Worm (Caenorhabditis elegans) whole organism, L1 larva: ENCODE results near the gene rde-12.

Source experiments
- ceh-82 ChIP-seq, 3 experiments: fragments of 150-350 bp in 1 of 3; sonication (generic microtip) in 2 of 3; optimal IDR thresholded peaks; 2 replicates each; lab custom pipeline; 2014 to 2017; ENCODE audit warnings: missing biosample characterization in 3 of 3, missing genetic modification characterization in 3 of 3
- dsc-1 ChIP-seq: sonication (generic microtip); optimal IDR thresholded peaks from 2 replicates; lab custom pipeline; 2016; ENCODE audit warnings: mild to moderate bottlenecking, missing genetic modification characterization, missing compliant biosample characterization
- elt-3 ChIP-seq, 6 experiments: fragments of 150-350 bp in 1 of 6; sonication (generic microtip); optimal IDR thresholded peaks; 2 replicates each; lab custom pipeline; 2017 to 2018; ENCODE audit warnings: missing biosample characterization in 6 of 6, missing genetic modification characterization in 6 of 6, inconsistent platforms in 1 of 6
- fkh-10 ChIP-seq: sonication (generic microtip); optimal IDR thresholded peaks from 2 replicates; lab custom pipeline; 2017; ENCODE audit warnings: missing biosample characterization, missing genetic modification reagents, missing genetic modification characterization
- fkh-4 ChIP-seq: sonication (generic microtip); optimal IDR thresholded peaks from 2 replicates; lab custom pipeline; 2016; ENCODE audit warnings: missing compliant biosample characterization, missing genetic modification characterization, borderline replicate concordance
- lir-3 ChIP-seq: sonication (generic microtip); optimal IDR thresholded peaks from 2 replicates; lab custom pipeline; 2016; ENCODE audit warnings: mild to moderate bottlenecking, missing genetic modification characterization, moderate library complexity, missing compliant biosample characterization; ENCODE audit not compliant: poor library complexity
- nhr-12 ChIP-seq: sonication (generic microtip); optimal IDR thresholded peaks from 2 replicates; lab custom pipeline; 2017; ENCODE audit warnings: missing biosample characterization, missing genetic modification characterization
- nhr-47 ChIP-seq: sonication (generic microtip); optimal IDR thresholded peaks from 2 replicates; lab custom pipeline; 2016; ENCODE audit warnings: mild to moderate bottlenecking, missing genetic modification characterization, moderate library complexity, missing compliant biosample characterization
- pqm-1 ChIP-seq: sonication (generic microtip); optimal IDR thresholded peaks from 3 replicates; lab custom pipeline; 2017; ENCODE audit warnings: missing biosample characterization, missing genetic modification characterization
- rnt-1 ChIP-seq: sonication (generic microtip); optimal IDR thresholded peaks from 2 replicates; lab custom pipeline; 2016; ENCODE audit warnings: mild to moderate bottlenecking, missing genetic modification characterization, moderate library complexity, missing compliant biosample characterization
- snpc-4 ChIP-seq: fragments of 150-350 bp; optimal IDR thresholded peaks from 2 replicates; lab custom pipeline; 2014; ENCODE audit warnings: missing biosample characterization, missing genetic modification characterization
- ztf-11 ChIP-seq, 2 experiments: sonication (generic microtip); optimal IDR thresholded peaks; 2 replicates each; lab custom pipeline; 2016 to 2017; ENCODE audit warnings: missing genetic modification characterization in 2 of 2, missing biosample characterization in 1 of 2, missing compliant biosample characterization in 1 of 2

- TF ChIP-seq ceh-82 (tag; optimal IDR thresholded peaks at IDR 0.05; lab: Kevin White, UChicago) (no peak), fkh-4 (tag; lab: Kevin White, UChicago) (no peak), snpc-4 (no peak), fkh-10 (GFP tag; lab: Kevin White, UChicago) (no peak), lir-3 (tag; lab: Kevin White, UChicago) (no peak), rnt-1 (tag; lab: Kevin White, UChicago) (no peak), pqm-1 (tag; lab: Kevin White, UChicago) (no peak), nhr-12 (tag; lab: Kevin White, UChicago) (no peak), nhr-47 (no peak), elt-3 (tag; optimal IDR thresholded peaks at IDR 0.05; lab: Kevin White, UChicago) (no peak), dsc-1 (tag; lab: Kevin White, UChicago) (no peak), ztf-11 (tag; optimal IDR thresholded peaks at IDR 0.05; lab: Kevin White, UChicago) (no peak)
These were observed 6.9 kb downstream of the rde-12 start, which contains the start of the genes mip-2 and F58G11.4 for ce11 chrV:13671911-13672639.
